Fruit fly (Drosophila melanogaster) whole organism, embryonic: ENCODE results near the gene CG6569.

Experiments
- Atf6 ChIP-seq: fragments of 200-800 bp; sonication (Bioruptor generic); IDR thresholded peaks from 2 replicates; pipeline ENCODE4 v1.3.6; 2022; ENCODE audit warnings: missing biosample characterization, missing genetic modification characterization
- CG10979 ChIP-seq: fragments of 200-800 bp; sonication (Bioruptor generic); optimal IDR thresholded peaks from 2 replicates; lab custom pipeline; 2018; ENCODE audit warnings: missing biosample characterization, mild to moderate bottlenecking, missing genetic modification characterization, moderate library complexity
- CG14860 ChIP-seq: fragments of 200-800 bp; sonication (Bioruptor generic); IDR thresholded peaks from 3 replicates; pipeline ENCODE4 v1.3.6; 2022; ENCODE audit warnings: missing biosample characterization, missing genetic modification characterization; ENCODE audit not compliant: partially characterized antibody
- CG1832 ChIP-seq: fragments of 200-800 bp; sonication (Bioruptor generic); optimal IDR thresholded peaks from 2 replicates; lab custom pipeline; 2017; ENCODE audit warnings: missing biosample characterization, mild to moderate bottlenecking, missing genetic modification characterization, inconsistent platforms
- CG3065 ChIP-seq: fragments of 200-800 bp; sonication (Bioruptor generic); optimal IDR thresholded peaks from 2 replicates; lab custom pipeline; 2016; ENCODE audit warnings: missing biosample characterization, missing genetic modification characterization
- CG32767 ChIP-seq: fragments of 200-800 bp; sonication (Bioruptor generic); IDR thresholded peaks from 2 replicates; pipeline ENCODE4 v1.3.6; 2022; ENCODE audit warnings: missing biosample characterization, missing genetic modification characterization
- CG3847 ChIP-seq: fragments of 200-800 bp; sonication (Bioruptor generic); IDR thresholded peaks from 2 replicates; pipeline ENCODE4 v1.3.6; 2022; ENCODE audit warnings: missing biosample characterization, missing genetic modification characterization
- CG8290 ChIP-seq, 3 experiments: fragments of 200-800 bp; sonication (Bioruptor generic); optimal IDR thresholded peaks; 2 replicates each; lab custom pipeline; 2016 to 2019; ENCODE audit warnings: missing biosample characterization in 3 of 3, missing genetic modification characterization in 3 of 3, mild to moderate bottlenecking in 2 of 3, moderate library complexity in 1 of 3
- CG8478 ChIP-seq: fragments of >200 bp; optimal IDR thresholded peaks from 2 replicates; lab custom pipeline; 2018
- CTCF ChIP-seq: fragments of 200-800 bp; sonication (Bioruptor generic); optimal IDR thresholded peaks from 2 replicates; lab custom pipeline; 2017; ENCODE audit warnings: missing biosample characterization, mild to moderate bottlenecking, missing genetic modification characterization, moderate library complexity
- Deaf1 ChIP-seq: fragments of 200-800 bp; optimal IDR thresholded peaks from 3 replicates; lab custom pipeline; 2019; ENCODE audit warnings: missing biosample characterization, mild to moderate bottlenecking, missing genetic modification characterization, moderate library complexity
- Dip2 ChIP-seq: fragments of 200-800 bp; sonication (Bioruptor generic); IDR thresholded peaks from 2 replicates; pipeline ENCODE4 v1.3.6; 2022; ENCODE audit warnings: missing biosample characterization, missing genetic modification characterization
- Dll ChIP-seq: fragments of 200-800 bp; sonication (Bioruptor generic); IDR thresholded peaks from 4 replicates; pipeline ENCODE4 v1.3.6; 2022; ENCODE audit warnings: missing biosample characterization, missing genetic modification characterization; ENCODE audit not compliant: partially characterized antibody
- HLHmδ ChIP-seq: fragments of 200-800 bp; sonication (Bioruptor generic); optimal IDR thresholded peaks from 2 replicates; lab custom pipeline; 2018; ENCODE audit warnings: missing biosample characterization, mild to moderate bottlenecking, missing genetic modification characterization, moderate library complexity
- MBD-R2 ChIP-seq: fragments of 200-800 bp; sonication (Bioruptor generic); IDR thresholded peaks from 2 replicates; pipeline ENCODE4 v1.3.6; 2022; ENCODE audit warnings: missing biosample characterization, missing genetic modification characterization
- Opbp ChIP-seq: fragments of 200-800 bp; sonication (Bioruptor generic); IDR thresholded peaks from 3 replicates; pipeline ENCODE4 v1.3.6; 2022; ENCODE audit warnings: missing biosample characterization, missing genetic modification characterization; ENCODE audit not compliant: partially characterized antibody
- TFAM ChIP-seq: fragments of 200-800 bp; sonication (Bioruptor generic); optimal IDR thresholded peaks from 2 replicates; lab custom pipeline; 2017; ENCODE audit warnings: missing biosample characterization, missing genetic modification characterization, inconsistent platforms
- Trl ChIP-seq, 3 experiments: fragments of >200 bp in 2 of 3; fragments of 200-800 bp in 1 of 3; sonication (Bioruptor generic) in 1 of 3; optimal IDR thresholded peaks; 2 replicates in 1 of 3; 3 replicates in 2 of 3; lab custom pipeline; 2016 to 2017; ENCODE audit warnings: missing biosample characterization in 1 of 3, missing genetic modification characterization in 1 of 3
- YL-1 ChIP-seq: fragments of 200-800 bp; sonication (Bioruptor generic); optimal IDR thresholded peaks from 3 replicates; lab custom pipeline; 2017; ENCODE audit warnings: missing biosample characterization, mild to moderate bottlenecking, missing genetic modification characterization
- cg ChIP-seq: fragments of 200-800 bp; sonication (Bioruptor generic); optimal IDR thresholded peaks from 3 replicates; lab custom pipeline; 2019; ENCODE audit warnings: missing biosample characterization, mild to moderate bottlenecking, missing genetic modification characterization, moderate library complexity
- chm ChIP-seq: fragments of 200-800 bp; sonication (Bioruptor generic); IDR thresholded peaks from 2 replicates; pipeline ENCODE4 v1.3.6; 2022; ENCODE audit warnings: missing biosample characterization, missing genetic modification characterization
- dimm ChIP-seq: fragments of 200-800 bp; sonication (Bioruptor generic); IDR thresholded peaks from 2 replicates; pipeline ENCODE4 v1.3.6; 2022; ENCODE audit warnings: missing biosample characterization, missing genetic modification characterization
- ewg ChIP-seq: fragments of 200-800 bp; sonication (Bioruptor generic); optimal IDR thresholded peaks from 3 replicates; lab custom pipeline; 2017; ENCODE audit warnings: mild to moderate bottlenecking, missing biosample characterization, missing genetic modification reagents, missing genetic modification characterization
- mirr ChIP-seq: fragments of 200-800 bp; sonication (Bioruptor generic); optimal IDR thresholded peaks from 3 replicates; lab custom pipeline; 2018; ENCODE audit warnings: missing biosample characterization, mild to moderate bottlenecking, missing genetic modification characterization
- nau ChIP-seq: fragments of 200-800 bp; sonication (Bioruptor generic); optimal IDR thresholded peaks from 3 replicates; lab custom pipeline; 2017; ENCODE audit warnings: missing biosample characterization, mild to moderate bottlenecking, missing genetic modification characterization, missing genetic modification reagents
- nom ChIP-seq: fragments of 200-800 bp; sonication (Bioruptor generic); optimal IDR thresholded peaks from 2 replicates; lab custom pipeline; 2017; ENCODE audit warnings: missing biosample characterization, missing genetic modification characterization, mild to moderate bottlenecking, moderate library complexity, missing genetic modification reagents
- sens-2 ChIP-seq: fragments of 200-800 bp; sonication (Bioruptor generic); IDR thresholded peaks from 2 replicates; pipeline ENCODE4 v1.3.6; 2022; ENCODE audit warnings: missing biosample characterization, missing genetic modification characterization
- slbo ChIP-seq: fragments of 200-800 bp; sonication (Bioruptor generic); IDR thresholded peaks from 2 replicates; pipeline ENCODE4 v1.3.6; 2022; ENCODE audit warnings: missing biosample characterization, missing genetic modification characterization
- sr ChIP-seq: fragments of 200-800 bp; sonication (Bioruptor generic); IDR thresholded peaks from 3 replicates; pipeline ENCODE4 v1.3.6; 2022; ENCODE audit warnings: missing biosample characterization, missing genetic modification characterization
- toy ChIP-seq: fragments of 200-800 bp; sonication (Bioruptor generic); IDR thresholded peaks from 2 replicates; pipeline ENCODE4 v1.3.6; 2022; ENCODE audit warnings: missing biosample characterization, missing genetic modification characterization
- zfh1 ChIP-seq: fragments of 200-800 bp; sonication (Bioruptor generic); IDR thresholded peaks from 3 replicates; pipeline ENCODE4 v1.3.6; 2022; ENCODE audit warnings: missing biosample characterization, missing genetic modification characterization

Gene CG6569

dm6 chr3R:21821684-21822561 is 45.8 kb downstream of the CG6569 start:
- TF ChIP-seq Dll, result 0 out of 4 replicates have a peak, but pooled peaks have one; percentile 33
- peak; percentile 37 for TF ChIP-seq CG10979
- peak; percentile 15 for TF ChIP-seq mirr (GFP tag; lab: Kevin White, UChicago)
- TF ChIP-seq CG3847, result no peak
- peak; percentile 88 for TF ChIP-seq cg (GFP tag; lab: Kevin White, UChicago)
- peak; percentile 92 for TF ChIP-seq CTCF (GFP tag; lab: Kevin White, UChicago)
- TF ChIP-seq YL-1 (GFP tag; lab: Kevin White, UChicago), result peak; percentile 35
- TF ChIP-seq sens-2 (GFP tag; lab: Robert Waterston, UW), result 0 out of 2 replicates have a peak, but pooled peaks have one; percentile 28
- TF ChIP-seq dimm (GFP tag; lab: Robert Waterston, UW), result no peak
- TF ChIP-seq CG3065 (GFP tag; lab: Kevin White, UChicago), result peak; percentile 95
- TF ChIP-seq CG32767 (GFP tag; lab: Robert Waterston, UW), result peak; percentile 46; the same call in 1 of the 2 replicates
- TF ChIP-seq TFAM (GFP tag; lab: Kevin White, UChicago), result no peak
- 0 out of 2 replicates have a peak, but pooled peaks have one; percentile 20 for TF ChIP-seq Atf6 (GFP tag; lab: Robert Waterston, UW)
- no peak for TF ChIP-seq HLHmδ (GFP tag; lab: Kevin White, UChicago)
- TF ChIP-seq ewg, result peak; percentile 92
- peak; percentile 39 for TF ChIP-seq nom (GFP tag; lab: Kevin White, UChicago)
- no peak for TF ChIP-seq CG8290 (GFP tag; optimal IDR thresholded peaks at IDR 0.05; lab: Kevin White, UChicago)
- peak in 1 of 2 experiments; percentile 26 for TF ChIP-seq CG8290 (tag; optimal IDR thresholded peaks at IDR 0.05; lab: Kevin White, UChicago)
- 0 out of 2 replicates have a peak, but pooled peaks have one; percentile 27 for TF ChIP-seq toy (GFP tag; lab: Robert Waterston, UW)
- TF ChIP-seq Opbp (GFP tag; lab: Robert Waterston, UW), result 0 out of 3 replicates have a peak, but pooled peaks have one; percentile 9
- peak; percentile 70 for TF ChIP-seq Deaf1 (tag; lab: Kevin White, UChicago)
- TF ChIP-seq chm (GFP tag; lab: Robert Waterston, UW), result no peak
- peak; percentile 11 for TF ChIP-seq nau
- TF ChIP-seq slbo (GFP tag; lab: Robert Waterston, UW), result 0 out of 2 replicates have a peak, but pooled peaks have one; percentile 2
- peak; percentile 38 for TF ChIP-seq CG1832 (GFP tag; lab: Kevin White, UChicago)
- peak; percentile 44 for TF ChIP-seq CG8478 (lab: Kevin White, UChicago)
- peak; percentile 32; the same call in 1 of the 3 replicates for TF ChIP-seq sr (GFP tag; lab: Robert Waterston, UW)
- TF ChIP-seq MBD-R2 (GFP tag; lab: Robert Waterston, UW), result 0 out of 2 replicates have a peak, but pooled peaks have one; percentile 57
- peak; percentile 89 for TF ChIP-seq Dip2 (GFP tag; lab: Robert Waterston, UW)
- 0 out of 3 replicates have a peak, but pooled peaks have one; percentile 7 for TF ChIP-seq CG14860 (GFP tag; lab: Robert Waterston, UW)
- peak; percentile 39 to 49 for TF ChIP-seq Trl (optimal IDR thresholded peaks at IDR 0.05; lab: Kevin White, UChicago)
- no peak for TF ChIP-seq Trl (GFP tag; optimal IDR thresholded peaks at IDR 0.05; lab: Kevin White, UChicago)
- TF ChIP-seq zfh1, result no peak
